Fruit fly (Drosophila melanogaster) whole organism, embryonic: Measurements from ENCODE around the gene CG13309.

Experiments
- Ada2b ChIP-seq: fragments of 200-800 bp; sonication (Bioruptor generic); IDR thresholded peaks from 2 replicates; pipeline ENCODE4 v1.3.6; 2022; ENCODE audit warnings: missing biosample characterization, missing genetic modification characterization
- C15 ChIP-seq: fragments of 200-800 bp; sonication (Bioruptor generic); IDR thresholded peaks from 3 replicates; pipeline ENCODE4 v1.3.6; 2022; ENCODE audit warnings: missing biosample characterization, missing genetic modification characterization
- CG10267 ChIP-seq: fragments of 200-800 bp; sonication (Bioruptor generic); optimal IDR thresholded peaks from 2 replicates; lab custom pipeline; 2018; ENCODE audit warnings: missing biosample characterization, mild to moderate bottlenecking, missing genetic modification characterization, moderate library complexity
- CG11456 ChIP-seq: fragments of 200-800 bp; sonication (Bioruptor generic); IDR thresholded peaks from 3 replicates; pipeline ENCODE4 v1.3.6; 2022; ENCODE audit warnings: missing biosample characterization, missing genetic modification characterization
- CG13123 ChIP-seq: fragments of 200-800 bp; sonication (Bioruptor generic); optimal IDR thresholded peaks from 2 replicates; lab custom pipeline; 2016; ENCODE audit warnings: missing biosample characterization, missing genetic modification characterization
- CG14050 ChIP-seq: fragments of 200-800 bp; sonication (Bioruptor generic); IDR thresholded peaks from 3 replicates; pipeline ENCODE4 v1.3.6; 2022; ENCODE audit warnings: missing biosample characterization, missing genetic modification characterization
- CG1529 ChIP-seq: fragments of 200-800 bp; sonication (Bioruptor generic); optimal IDR thresholded peaks from 3 replicates; lab custom pipeline; 2018; ENCODE audit warnings: missing biosample characterization, missing genetic modification characterization
- CG17568 ChIP-seq: fragments of 200-800 bp; sonication (Bioruptor generic); optimal IDR thresholded peaks from 2 replicates; lab custom pipeline; 2018; ENCODE audit warnings: missing biosample characterization, mild to moderate bottlenecking, missing genetic modification characterization, moderate library complexity
- CG1832 ChIP-seq: fragments of 200-800 bp; sonication (Bioruptor generic); optimal IDR thresholded peaks from 2 replicates; lab custom pipeline; 2017; ENCODE audit warnings: missing biosample characterization, mild to moderate bottlenecking, missing genetic modification characterization, inconsistent platforms
- CG2712 ChIP-seq: fragments of 200-800 bp; optimal IDR thresholded peaks from 3 replicates; lab custom pipeline; 2019; ENCODE audit warnings: missing biosample characterization, mild to moderate bottlenecking, missing genetic modification characterization, moderate library complexity
- CG3847 ChIP-seq: fragments of 200-800 bp; sonication (Bioruptor generic); IDR thresholded peaks from 2 replicates; pipeline ENCODE4 v1.3.6; 2022; ENCODE audit warnings: missing biosample characterization, missing genetic modification characterization
- CG3995 ChIP-seq: fragments of 200-800 bp; sonication (Bioruptor generic); optimal IDR thresholded peaks from 3 replicates; lab custom pipeline; 2016; ENCODE audit warnings: missing biosample characterization, missing genetic modification characterization
- CG5245 ChIP-seq: fragments of 200-800 bp; sonication (Bioruptor generic); optimal IDR thresholded peaks from 3 replicates; lab custom pipeline; 2016; ENCODE audit warnings: missing biosample characterization, missing genetic modification characterization
- CG6272 ChIP-seq: fragments of 200-800 bp; sonication (Bioruptor generic); IDR thresholded peaks from 2 replicates; pipeline ENCODE4 v1.3.6; 2022; ENCODE audit warnings: missing biosample characterization, missing genetic modification characterization
- CG6689 ChIP-seq: fragments of 200-800 bp; sonication (Bioruptor generic); IDR thresholded peaks from 2 replicates; pipeline ENCODE4 v1.3.6; 2022; ENCODE audit warnings: missing biosample characterization, missing genetic modification characterization
- CG7271 ChIP-seq: fragments of 200-800 bp; sonication (Bioruptor generic); optimal IDR thresholded peaks from 2 replicates; lab custom pipeline; 2018; ENCODE audit warnings: missing biosample characterization, mild to moderate bottlenecking, missing genetic modification characterization, moderate library complexity
- CG7786 ChIP-seq: fragments of 200-800 bp; sonication (Bioruptor generic); optimal IDR thresholded peaks from 2 replicates; lab custom pipeline; 2016; ENCODE audit warnings: missing biosample characterization, missing genetic modification characterization
- CG8924 ChIP-seq: fragments of 200-800 bp; optimal IDR thresholded peaks from 3 replicates; lab custom pipeline; 2019; ENCODE audit warnings: missing biosample characterization, mild to moderate bottlenecking, missing genetic modification characterization, moderate library complexity
- CG9215 ChIP-seq: fragments of 200-800 bp; sonication (Bioruptor generic); IDR thresholded peaks from 2 replicates; pipeline ENCODE4 v1.3.6; 2022; ENCODE audit warnings: missing biosample characterization, missing genetic modification characterization
- CoRest ChIP-seq: fragments of 200-800 bp; sonication (Bioruptor generic); optimal IDR thresholded peaks from 3 replicates; lab custom pipeline; 2018; ENCODE audit warnings: missing biosample characterization, mild to moderate bottlenecking, missing genetic modification characterization, moderate library complexity
- Doc2 ChIP-seq: fragments of 200-800 bp; sonication (Bioruptor generic); IDR thresholded peaks from 2 replicates; pipeline ENCODE4 v1.3.6; 2022; ENCODE audit warnings: missing biosample characterization, missing genetic modification characterization
- Hand ChIP-seq: fragments of 200-800 bp; sonication (Bioruptor generic); optimal IDR thresholded peaks from 2 replicates; lab custom pipeline; 2017; ENCODE audit warnings: mild to moderate bottlenecking, missing biosample characterization, missing genetic modification reagents, missing genetic modification characterization
- HmgD ChIP-seq: fragments of 200-800 bp; sonication (Bioruptor generic); optimal IDR thresholded peaks from 3 replicates; lab custom pipeline; 2016; ENCODE audit warnings: missing biosample characterization, missing genetic modification characterization
- NFAT ChIP-seq: fragments of 200-800 bp; sonication (Bioruptor generic); IDR thresholded peaks from 2 replicates; pipeline ENCODE4 v1.3.6; 2022; ENCODE audit warnings: missing biosample characterization, missing genetic modification characterization
- Nf-YB ChIP-seq: fragments of 200-800 bp; sonication (Bioruptor generic); optimal IDR thresholded peaks from 3 replicates; lab custom pipeline; 2019; ENCODE audit warnings: missing biosample characterization, mild to moderate bottlenecking, missing genetic modification characterization, moderate library complexity
- Oaz ChIP-seq: fragments of 200-800 bp; sonication (Bioruptor generic); IDR thresholded peaks from 2 replicates; pipeline ENCODE4 v1.3.6; 2022; ENCODE audit warnings: missing biosample characterization, missing genetic modification characterization
- Rx ChIP-seq: fragments of 200-800 bp; sonication (Bioruptor generic); IDR thresholded peaks from 2 replicates; pipeline ENCODE4 v1.3.6; 2022; ENCODE audit warnings: missing biosample characterization, missing genetic modification characterization
- bcd ChIP-seq: fragments of 200-800 bp; sonication (Bioruptor generic); optimal IDR thresholded peaks from 2 replicates; lab custom pipeline; 2017; ENCODE audit warnings: missing biosample characterization, mild to moderate bottlenecking, missing genetic modification characterization
- bsh ChIP-seq, 2 experiments: fragments of 200-800 bp; sonication (Bioruptor generic); optimal IDR thresholded peaks; 2 replicates each; lab custom pipeline; 2017 to 2018; ENCODE audit warnings: mild to moderate bottlenecking in 2 of 2, missing biosample characterization in 2 of 2, missing genetic modification characterization in 2 of 2, moderate library complexity in 1 of 2
- cad ChIP-seq: fragments of >200 bp; optimal IDR thresholded peaks from 2 replicates; lab custom pipeline; 2017; ENCODE audit warnings: missing biosample characterization, missing genetic modification characterization
- chif ChIP-seq, 2 experiments: fragments of 200-800 bp; sonication (Bioruptor generic); optimal IDR thresholded peaks; 3 replicates each; lab custom pipeline; 2016; ENCODE audit warnings: missing biosample characterization in 2 of 2, missing genetic modification characterization in 2 of 2
- chm ChIP-seq: fragments of 200-800 bp; sonication (Bioruptor generic); IDR thresholded peaks from 2 replicates; pipeline ENCODE4 v1.3.6; 2022; ENCODE audit warnings: missing biosample characterization, missing genetic modification characterization
- dan ChIP-seq: fragments of 200-800 bp; sonication (Bioruptor generic); IDR thresholded peaks from 2 replicates; pipeline ENCODE4 v1.3.6; 2022; ENCODE audit warnings: missing biosample characterization, missing genetic modification characterization
- dmrt99B ChIP-seq: fragments of 200-800 bp; sonication (Bioruptor generic); optimal IDR thresholded peaks from 2 replicates; lab custom pipeline; 2018; ENCODE audit warnings: missing biosample characterization, mild to moderate bottlenecking, missing genetic modification characterization, moderate library complexity
- ems ChIP-seq: fragments of 200-800 bp; sonication (Bioruptor generic); optimal IDR thresholded peaks from 3 replicates; lab custom pipeline; 2016; ENCODE audit warnings: missing biosample characterization, missing genetic modification characterization
- fd3F ChIP-seq: fragments of 200-800 bp; sonication (Bioruptor generic); optimal IDR thresholded peaks from 2 replicates; lab custom pipeline; 2018; ENCODE audit warnings: missing biosample characterization, mild to moderate bottlenecking, missing genetic modification characterization, moderate library complexity
- fru ChIP-seq: fragments of >200 bp; optimal IDR thresholded peaks from 2 replicates; lab custom pipeline; 2017
- ftz-f1 ChIP-seq: fragments of 200-800 bp; sonication (Bioruptor generic); optimal IDR thresholded peaks from 2 replicates; lab custom pipeline; 2016; ENCODE audit warnings: missing biosample characterization, missing genetic modification characterization
- gce ChIP-seq: fragments of 200-800 bp; sonication (Bioruptor generic); IDR thresholded peaks from 3 replicates; pipeline ENCODE4 v1.3.6; 2022; ENCODE audit warnings: missing biosample characterization, missing genetic modification characterization
- hb ChIP-seq: fragments of 200-800 bp; sonication (Bioruptor generic); IDR thresholded peaks from 3 replicates; pipeline ENCODE4 v1.3.6; 2022; ENCODE audit warnings: missing biosample characterization, missing genetic modification characterization; ENCODE audit not compliant: partially characterized antibody
- ind ChIP-seq: fragments of 200-800 bp; sonication (Bioruptor generic); optimal IDR thresholded peaks from 3 replicates; lab custom pipeline; 2016; ENCODE audit warnings: missing biosample characterization, missing genetic modification characterization
- kay ChIP-seq: fragments of 200-800 bp; sonication (Bioruptor generic); optimal IDR thresholded peaks from 2 replicates; lab custom pipeline; 2016; ENCODE audit warnings: missing biosample characterization, missing genetic modification characterization
- ken ChIP-seq: fragments of 200-800 bp; sonication (Bioruptor generic); IDR thresholded peaks from 3 replicates; pipeline ENCODE4 v1.3.6; 2022; ENCODE audit warnings: missing biosample characterization, missing genetic modification characterization
- kni ChIP-seq: fragments of 200-800 bp; sonication (Bioruptor generic); optimal IDR thresholded peaks from 3 replicates; lab custom pipeline; 2017; ENCODE audit warnings: mild to moderate bottlenecking, missing biosample characterization, missing genetic modification reagents, missing genetic modification characterization
- org-1 ChIP-seq: fragments of 200-800 bp; sonication (Bioruptor generic); optimal IDR thresholded peaks from 2 replicates; lab custom pipeline; 2017; ENCODE audit warnings: missing biosample characterization, missing genetic modification characterization
- pb ChIP-seq: fragments of 200-800 bp; sonication (Bioruptor generic); optimal IDR thresholded peaks from 3 replicates; lab custom pipeline; 2016; ENCODE audit warnings: missing biosample characterization, missing genetic modification characterization
- shn ChIP-seq: fragments of 200-800 bp; sonication (Bioruptor generic); optimal IDR thresholded peaks from 3 replicates; lab custom pipeline; 2016; ENCODE audit warnings: missing biosample characterization, missing genetic modification characterization
- sisA ChIP-seq: fragments of 200-800 bp; sonication (Bioruptor generic); IDR thresholded peaks from 2 replicates; pipeline ENCODE4 v1.3.6; 2022; ENCODE audit warnings: missing biosample characterization, missing genetic modification characterization
- stwl ChIP-seq: fragments of 200-800 bp; sonication (Bioruptor generic); optimal IDR thresholded peaks from 3 replicates; lab custom pipeline; 2018; ENCODE audit warnings: missing biosample characterization, mild to moderate bottlenecking, missing genetic modification characterization, moderate library complexity
- unpg ChIP-seq: fragments of 200-800 bp; sonication (Bioruptor generic); optimal IDR thresholded peaks from 3 replicates; lab custom pipeline; 2018; ENCODE audit warnings: missing biosample characterization, mild to moderate bottlenecking, missing genetic modification characterization, moderate library complexity
- vvl ChIP-seq: fragments of 200-800 bp; sonication (Bioruptor generic); IDR thresholded peaks from 2 replicates; pipeline ENCODE4 v1.3.6; 2022; ENCODE audit warnings: missing biosample characterization, missing genetic modification characterization
- zen ChIP-seq: fragments of 200-800 bp; sonication (Bioruptor generic); optimal IDR thresholded peaks from 3 replicates; lab custom pipeline; 2018; ENCODE audit warnings: missing biosample characterization, mild to moderate bottlenecking, missing genetic modification characterization, moderate library complexity

CG13309 gene

DNA sequence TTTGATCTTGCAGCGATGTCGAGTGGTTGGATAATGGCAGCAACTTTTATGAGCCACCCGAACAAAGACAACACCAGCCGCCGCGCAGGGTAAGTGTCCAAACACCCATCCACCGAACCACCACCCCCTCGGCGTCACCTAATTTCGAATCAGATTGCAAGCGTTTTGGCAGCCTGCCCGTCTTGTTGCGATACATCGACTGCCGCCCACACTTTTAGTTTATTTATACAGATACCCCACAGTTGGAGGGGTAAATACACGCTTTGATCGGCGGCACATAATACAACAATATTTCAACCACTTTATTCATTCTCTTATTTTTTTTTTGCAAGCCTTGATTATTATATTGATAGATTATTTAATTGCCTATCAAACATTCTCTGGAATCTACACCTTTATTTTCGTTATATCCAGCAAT, 47.1 kb upstream of the CG13309 start (continued):
- no peak for TF ChIP-seq CG1529
- peak; percentile 51; the same call in 1 of the 2 replicates for TF ChIP-seq CG3847 (GFP tag; lab: Robert Waterston, UW)
- peak; percentile 10 for TF ChIP-seq CG7786
- no peak for TF ChIP-seq C15 (GFP tag; lab: Robert Waterston, UW)
- no peak for TF ChIP-seq dan (GFP tag; lab: Robert Waterston, UW)
- peak; percentile 40 for TF ChIP-seq Rx (GFP tag; lab: Robert Waterston, UW)
- no peak for TF ChIP-seq CG10267 (tag; lab: Kevin White, UChicago)
- no peak; the same call in 1 of the 2 replicates for TF ChIP-seq CG6272 (GFP tag; lab: Robert Waterston, UW)
- TF ChIP-seq chm (GFP tag; lab: Robert Waterston, UW) = no peak; the same call in 1 of the 2 replicates
- peak; percentile 55 for TF ChIP-seq CoRest (tag; lab: Kevin White, UChicago)
- TF ChIP-seq unpg (GFP tag; lab: Kevin White, UChicago) = peak; percentile 45
- no peak for TF ChIP-seq Nf-YB (GFP tag; lab: Kevin White, UChicago)
- peak; percentile 14 for TF ChIP-seq CG17568
- no peak for TF ChIP-seq CG7271
- no peak for TF ChIP-seq CG5245 (GFP tag; lab: Kevin White, UChicago)
- peak; percentile 41; the same call in 1 of the 2 replicates for TF ChIP-seq NFAT (GFP tag; lab: Robert Waterston, UW)
- no peak for TF ChIP-seq zen (tag; lab: Kevin White, UChicago)
- peak; percentile 59 for TF ChIP-seq CG6689 (GFP tag; lab: Robert Waterston, UW)
- peak; percentile 45; the same call in 1 of the 2 replicates for TF ChIP-seq sisA (GFP tag; lab: Robert Waterston, UW)
- peak in 1 of 2 experiments; percentile 46 for TF ChIP-seq bsh (GFP tag; optimal IDR thresholded peaks at IDR 0.05; lab: Kevin White, UChicago)
- peak; percentile 73 for TF ChIP-seq ken (GFP tag; lab: Robert Waterston, UW)
- TF ChIP-seq Hand (GFP tag; lab: Kevin White, UChicago) = no peak

DNA sequence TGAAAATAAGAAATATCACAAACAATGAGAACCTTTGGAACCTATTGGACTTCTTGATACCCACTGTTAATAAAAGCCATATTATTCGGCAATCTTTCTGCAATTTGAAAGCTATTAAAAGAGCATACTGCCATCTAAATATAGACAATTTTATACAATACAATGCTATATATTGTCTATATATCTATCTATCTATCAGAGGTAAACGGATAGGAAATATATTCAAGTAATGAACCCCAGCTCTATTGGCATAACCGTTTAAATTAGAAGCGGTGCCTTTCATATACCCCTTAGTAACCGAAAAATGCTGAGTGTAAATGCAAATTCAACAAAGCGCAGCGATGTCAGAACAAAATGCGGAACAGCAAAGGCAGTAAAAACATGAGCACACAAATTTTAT, 46.4 kb upstream of the CG13309 start:
- TF ChIP-seq CG14050 (GFP tag; lab: Robert Waterston, UW) = no peak
- TF ChIP-seq NFAT (GFP tag; lab: Robert Waterston, UW) = no peak
- no peak for TF ChIP-seq org-1 (GFP tag; lab: Kevin White, UChicago)
- TF ChIP-seq ftz-f1 (GFP tag; lab: Kevin White, UChicago) = no peak
- TF ChIP-seq CG11456 = no peak
- TF ChIP-seq kay = no peak
- no peak for TF ChIP-seq fd3F
- TF ChIP-seq vvl (GFP tag; lab: Robert Waterston, UW) = no peak
- no peak for TF ChIP-seq gce (GFP tag; lab: Robert Waterston, UW)
- no peak for TF ChIP-seq CG9215 (GFP tag; lab: Robert Waterston, UW)
- TF ChIP-seq bcd = no peak
- TF ChIP-seq ems = no peak
- TF ChIP-seq dmrt99B (tag; lab: Kevin White, UChicago) = no peak
- no peak for TF ChIP-seq CG3995 (GFP tag; lab: Kevin White, UChicago)
- TF ChIP-seq shn = no peak
- TF ChIP-seq ind (GFP tag; lab: Kevin White, UChicago) = no peak
- TF ChIP-seq, all 482 proteins: peak for 0

DNA sequence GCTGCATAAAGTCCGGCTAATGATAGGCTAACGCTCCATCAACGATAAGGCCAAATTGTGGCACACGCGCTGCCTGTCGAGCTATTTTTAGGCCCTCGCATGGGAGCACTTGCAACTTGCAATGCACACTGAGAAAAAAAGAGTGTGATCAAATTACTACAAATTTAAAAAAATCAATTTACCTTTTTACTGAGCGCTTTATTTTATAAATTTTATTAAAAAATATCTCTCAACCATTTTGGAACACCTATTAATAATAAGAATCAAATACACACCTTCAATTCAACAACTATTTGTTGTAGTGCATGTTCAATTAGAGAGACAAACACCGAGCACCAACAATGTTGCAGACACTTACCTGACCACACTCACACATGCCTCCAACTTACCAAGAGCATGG, 44.7 kb upstream of the CG13309 start:
- TF ChIP-seq CG1832 (GFP tag; lab: Kevin White, UChicago) = no peak
- TF ChIP-seq Ada2b = peak; percentile 63
- TF ChIP-seq stwl = peak; percentile 20
- TF ChIP-seq CG8924 = no peak
- TF ChIP-seq HmgD (GFP tag; lab: Kevin White, UChicago) = no peak
- no peak for TF ChIP-seq pb (GFP tag; lab: Kevin White, UChicago)
- TF ChIP-seq CG2712 (tag; lab: Kevin White, UChicago) = no peak
- TF ChIP-seq CG13123 = no peak
- no peak for TF ChIP-seq kni (GFP tag; lab: Kevin White, UChicago)
- TF ChIP-seq Oaz (GFP tag; lab: Robert Waterston, UW) = peak; percentile 14
- TF ChIP-seq chif (GFP tag; optimal IDR thresholded peaks at IDR 0.05; lab: Kevin White, UChicago) = no peak
- no peak for TF ChIP-seq Doc2 (GFP tag; lab: Robert Waterston, UW)
- TF ChIP-seq cad = no peak
- no peak for TF ChIP-seq fru
- TF ChIP-seq hb (GFP tag; lab: Robert Waterston, UW) = no peak
